Fruit fly (Drosophila melanogaster): ENCODE results near the gene CG34012.

Gene CG34012

DNA sequence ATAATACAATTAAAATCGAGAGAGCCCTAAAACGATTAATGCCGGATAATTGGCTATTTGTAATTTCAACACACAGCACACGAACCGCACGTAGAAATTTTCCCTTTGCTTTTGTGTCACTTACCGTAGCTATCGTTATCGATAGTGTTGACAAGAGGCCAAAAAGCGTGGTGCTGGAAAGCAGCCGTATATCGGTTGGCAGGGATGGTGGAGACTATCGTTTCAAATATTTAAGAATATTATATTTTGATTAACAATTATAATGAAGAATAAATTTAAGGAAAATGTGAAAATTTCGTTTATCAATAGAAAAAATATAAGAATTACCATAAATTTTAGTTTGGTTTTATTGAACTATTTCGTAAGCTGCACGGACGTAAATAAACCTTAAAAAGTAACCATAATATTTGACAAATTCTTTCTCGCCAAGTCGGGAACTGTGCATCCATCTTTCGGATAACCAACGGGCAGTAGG, 16.2 kb downstream of the CG34012 start, which contains the start of gene JIL-1 (continued):
- TF ChIP-seq amos (GFP tag; IDR thresholded peaks at IDR 0.05; ENCODE audit: partially characterized antibody): peak; percentile 92
- no peak for TF ChIP-seq cg (GFP tag; optimal IDR thresholded peaks at IDR 0.05)
- TF ChIP-seq zen2 (GFP tag; IDR thresholded peaks at IDR 0.05; ENCODE audit: partially characterized antibody): peak; percentile 38; the same call in 2 of the 3 replicates
- peak; percentile 37 for TF ChIP-seq CG13775 (GFP tag; optimal IDR thresholded peaks at IDR 0.05)
- TF ChIP-seq sob (GFP tag; IDR thresholded peaks at IDR 0.05): peak; percentile 93
- peak; percentile 69 for TF ChIP-seq Doc3 (GFP tag; IDR thresholded peaks at IDR 0.05; ENCODE audit: partially characterized antibody)
- peak; percentile 50 for TF ChIP-seq CG11723 (GFP tag; optimal IDR thresholded peaks at IDR 0.05)
- TF ChIP-seq Hr78 (GFP tag; optimal IDR thresholded peaks at IDR 0.05): no peak
- TF ChIP-seq CG17568 (GFP tag; optimal IDR thresholded peaks at IDR 0.05): peak; percentile 25
- peak; percentile 66 for TF ChIP-seq Ada2b (GFP tag; IDR thresholded peaks at IDR 0.05)
- TF ChIP-seq Fer1 (GFP tag; optimal IDR thresholded peaks at IDR 0.05): peak; percentile 60
- TF ChIP-seq gfzf (GFP tag; optimal IDR thresholded peaks at IDR 0.05): no peak
- no peak for TF ChIP-seq Nf-YB (GFP tag; optimal IDR thresholded peaks at IDR 0.05)
- peak; percentile 18 for TF ChIP-seq Bteb2 (GFP tag; optimal IDR thresholded peaks at IDR 0.05)
- peak; percentile 60 for TF ChIP-seq CG18476 (GFP tag; optimal IDR thresholded peaks at IDR 0.05)
- no peak for TF ChIP-seq da (GFP tag; optimal IDR thresholded peaks at IDR 0.05)
- TF ChIP-seq nerfin-2 (GFP tag; IDR thresholded peaks at IDR 0.05; ENCODE audit: partially characterized antibody): peak; percentile 80
- TF ChIP-seq dati (GFP tag; IDR thresholded peaks at IDR 0.05): peak; percentile 47; the same call in 1 of the 2 replicates
- 0 out of 3 replicates have a peak, but pooled peaks have one; percentile 30 for TF ChIP-seq CG11695 (GFP tag; IDR thresholded peaks at IDR 0.05)
- TF ChIP-seq CG34376 (GFP tag; optimal IDR thresholded peaks at IDR 0.05): peak; percentile 26
- peak; percentile 41 to 50 for TF ChIP-seq Hr51 (GFP tag; optimal IDR thresholded peaks at IDR 0.05)
- TF ChIP-seq corto (GFP tag; optimal IDR thresholded peaks at IDR 0.05): no peak
- TF ChIP-seq pros (GFP tag; optimal IDR thresholded peaks at IDR 0.05): no peak
- TF ChIP-seq CG8388 (GFP tag; optimal IDR thresholded peaks at IDR 0.05): peak; percentile 2
- no peak for TF ChIP-seq CG12104 (GFP tag; optimal IDR thresholded peaks at IDR 0.05)
- TF ChIP-seq slou (GFP tag; optimal IDR thresholded peaks at IDR 0.05): peak; percentile 47
- TF ChIP-seq odd (GFP tag; optimal IDR thresholded peaks at IDR 0.05): no peak
- peak; percentile 35 for TF ChIP-seq jumu (GFP tag; optimal IDR thresholded peaks at IDR 0.05)
- no peak for TF ChIP-seq Doc2 (GFP tag; IDR thresholded peaks at IDR 0.05)
- no peak for TF ChIP-seq CG3163 (GFP tag; optimal IDR thresholded peaks at IDR 0.05)
- peak; percentile 64 for TF ChIP-seq ind (GFP tag; optimal IDR thresholded peaks at IDR 0.05)
- TF ChIP-seq CG13894 (tag; optimal IDR thresholded peaks at IDR 0.05): peak; percentile 31
- peak; percentile 71; the same call in 2 of the 3 replicates for TF ChIP-seq CG6175 (GFP tag; IDR thresholded peaks at IDR 0.05)
- TF ChIP-seq CG14860 (GFP tag; IDR thresholded peaks at IDR 0.05; ENCODE audit: partially characterized antibody): peak; percentile 86
- no peak for TF ChIP-seq p53 (GFP tag; optimal IDR thresholded peaks at IDR 0.05)
- no peak for TF ChIP-seq fru (optimal IDR thresholded peaks at IDR 0.05)
- no peak for TF ChIP-seq CTCF (GFP tag; optimal IDR thresholded peaks at IDR 0.05)
- TF ChIP-seq CG14710 (tag; optimal IDR thresholded peaks at IDR 0.05): peak; percentile 58
- TF ChIP-seq D19B (GFP tag; optimal IDR thresholded peaks at IDR 0.05): no peak
- TF ChIP-seq gcm (GFP tag; optimal IDR thresholded peaks at IDR 0.05): no peak
- no peak for TF ChIP-seq Atf-2 (GFP tag; optimal IDR thresholded peaks at IDR 0.05)
- peak; percentile 59 for TF ChIP-seq gem (tag; optimal IDR thresholded peaks at IDR 0.05)
- peak; percentile 68 for TF ChIP-seq CG9215 (GFP tag; IDR thresholded peaks at IDR 0.05)
- TF ChIP-seq Ets65A (GFP tag): peak; percentile 96
- no peak for TF ChIP-seq disco-r (GFP tag; optimal IDR thresholded peaks at IDR 0.05)
- TF ChIP-seq CG14965 (GFP tag; optimal IDR thresholded peaks at IDR 0.05; ENCODE audit: borderline replicate concordance): no peak
- peak; percentile 85 for TF ChIP-seq Dll (GFP tag; IDR thresholded peaks at IDR 0.05; ENCODE audit: partially characterized antibody)
- TF ChIP-seq hb (GFP tag; IDR thresholded peaks at IDR 0.05; ENCODE audit: partially characterized antibody): peak; percentile 77
- peak; percentile 28 for TF ChIP-seq CG33557 (GFP tag; optimal IDR thresholded peaks at IDR 0.05)
- TF ChIP-seq CG2202 (tag; optimal IDR thresholded peaks at IDR 0.05): peak; percentile 34
